Worm (Caenorhabditis elegans) whole organism, late embryonic: ENCODE data around the gene ipla-3.

Source experiments
- ceh-19 ChIP-seq: fragments of 200-800 bp; sonication (Bioruptor generic); optimal IDR thresholded peaks from 2 replicates; lab custom pipeline; 2018; ENCODE audit warnings: mild to moderate bottlenecking, missing genetic modification characterization, missing compliant biosample characterization
- dmd-4 ChIP-seq: sonication (generic microtip); optimal IDR thresholded peaks from 2 replicates; lab custom pipeline; 2016; ENCODE audit warnings: borderline replicate concordance, missing genetic modification characterization, missing compliant biosample characterization
- ets-4 ChIP-seq: sonication (generic microtip); optimal IDR thresholded peaks from 2 replicates; lab custom pipeline; 2016; ENCODE audit warnings: missing genetic modification characterization, missing compliant biosample characterization
- hlh-30 ChIP-seq: sonication (generic microtip); optimal IDR thresholded peaks from 2 replicates; lab custom pipeline; 2017; ENCODE audit warnings: antibody characterized with exemption, missing genetic modification characterization, missing compliant biosample characterization; ENCODE audit not compliant: insufficient read depth
- hlh-6 ChIP-seq: sonication (generic microtip); optimal IDR thresholded peaks from 2 replicates; lab custom pipeline; 2016; ENCODE audit warnings: missing genotype, missing genetic modification characterization, missing compliant biosample characterization
- pax-1 ChIP-seq: fragments of 150-350 bp; optimal IDR thresholded peaks from 2 replicates; lab custom pipeline; 2014; ENCODE audit warnings: missing biosample characterization, missing genetic modification characterization
- pqm-1 ChIP-seq: sonication (generic microtip); optimal IDR thresholded peaks from 2 replicates; lab custom pipeline; 2016; ENCODE audit warnings: missing genetic modification characterization, missing compliant biosample characterization
- pros-1 ChIP-seq: fragments of 150-350 bp; optimal IDR thresholded peaks from 2 replicates; lab custom pipeline; 2014; ENCODE audit warnings: missing biosample characterization, missing genetic modification reagents, missing genetic modification characterization
- rnt-1 ChIP-seq: sonication (generic microtip); optimal IDR thresholded peaks from 2 replicates; lab custom pipeline; 2016; ENCODE audit warnings: missing genetic modification characterization, missing compliant biosample characterization
- sox-2 ChIP-seq: fragments of 200-800 bp; sonication (Bioruptor generic); IDR thresholded peaks from 2 replicates; pipeline ENCODE4 v1.3.6; 2022; ENCODE audit warnings: missing genetic modification reagents, missing genetic modification characterization, missing compliant biosample characterization
- tbx-2 ChIP-seq: sonication (generic microtip); optimal IDR thresholded peaks from 2 replicates; lab custom pipeline; 2016; ENCODE audit warnings: missing genetic modification characterization, missing compliant biosample characterization
- tbx-7 ChIP-seq: sonication (generic microtip); optimal IDR thresholded peaks from 2 replicates; lab custom pipeline; 2016; ENCODE audit warnings: missing genotype, missing genetic modification characterization, missing compliant biosample characterization
- unc-42 ChIP-seq: sonication (generic microtip); optimal IDR thresholded peaks from 2 replicates; lab custom pipeline; 2016; ENCODE audit warnings: missing genotype, missing genetic modification characterization, missing compliant biosample characterization
- zip-5 ChIP-seq: sonication (generic microtip); optimal IDR thresholded peaks from 2 replicates; lab custom pipeline; 2016; ENCODE audit warnings: missing genetic modification characterization, missing compliant biosample characterization

DNA sequence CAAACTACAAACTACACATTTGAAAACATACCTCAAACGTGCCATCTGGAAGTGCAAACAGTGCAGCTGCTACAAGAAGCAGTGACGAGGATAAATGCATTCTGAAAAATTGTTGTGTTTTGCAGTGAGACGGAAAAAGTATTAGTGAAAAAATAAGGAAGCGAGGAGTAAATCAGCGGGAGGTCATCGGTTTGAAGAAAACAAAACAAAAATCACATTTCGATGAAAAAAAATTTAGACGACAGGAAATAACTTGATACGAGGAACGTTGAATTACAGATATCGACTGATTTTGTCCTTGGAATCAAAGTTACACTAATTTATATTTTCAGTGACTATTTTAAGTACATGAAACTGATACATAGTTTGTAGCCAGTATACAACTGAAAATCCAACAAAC lies 37.5 kb downstream of the ipla-3 start, which contains the start of gene F53F8.4:
- TF ChIP-seq pax-1 (no peak), hlh-30 (tag; lab: Kevin White, UChicago) (no peak), pqm-1 (tag; lab: Kevin White, UChicago) (no peak), unc-42 (no peak), tbx-7 (tag; lab: Kevin White, UChicago) (no peak), ceh-19 (no peak), ets-4 (tag; lab: Kevin White, UChicago) (no peak), hlh-6 (no peak), rnt-1 (tag; lab: Kevin White, UChicago) (no peak), sox-2 (no peak), dmd-4 (tag; lab: Kevin White, UChicago) (no peak), tbx-2 (tag; lab: Kevin White, UChicago) (no peak), pros-1 (tag; lab: Kevin White, UChicago) (no peak), zip-5 (tag; lab: Kevin White, UChicago) (no peak)
